Fruit fly (Drosophila melanogaster): ENCODE data around the gene trbd.

Gene trbd

dm6 chr3R:9745442-9745841 is 34.6 kb upstream of the trbd start:
- no peak for TF ChIP-seq Dfd (GFP tag; optimal IDR thresholded peaks at IDR 0.05)
- TF ChIP-seq sage (GFP tag; optimal IDR thresholded peaks at IDR 0.05) = no peak
- no peak for TF ChIP-seq rgr (GFP tag; optimal IDR thresholded peaks at IDR 0.05)
- TF ChIP-seq br (GFP tag; optimal IDR thresholded peaks at IDR 0.05) = no peak
- no peak for TF ChIP-seq fru (GFP tag; optimal IDR thresholded peaks at IDR 0.05)
- TF ChIP-seq brk (GFP tag; optimal IDR thresholded peaks at IDR 0.05) = no peak
- TF ChIP-seq CG32264 (GFP tag; optimal IDR thresholded peaks at IDR 0.05) = no peak
- TF ChIP-seq CrebA (GFP tag; optimal IDR thresholded peaks at IDR 0.05; ENCODE audit: borderline replicate concordance) = no peak
- TF ChIP-seq Hr78 (GFP tag; optimal IDR thresholded peaks at IDR 0.05) = no peak
- TF ChIP-seq dmrt93B (GFP tag; optimal IDR thresholded peaks at IDR 0.05) = no peak
- TF ChIP-seq dsf (GFP tag; optimal IDR thresholded peaks at IDR 0.05; ENCODE audit: borderline replicate concordance) = no peak
- TF ChIP-seq ey (GFP tag; optimal IDR thresholded peaks at IDR 0.05) = no peak
- TF ChIP-seq HLH106 (tag; optimal IDR thresholded peaks at IDR 0.05) = no peak
- no peak for TF ChIP-seq OdsH (GFP tag; optimal IDR thresholded peaks at IDR 0.05)
- TF ChIP-seq N (GFP tag; optimal IDR thresholded peaks at IDR 0.05) = no peak
- TF ChIP-seq GATAd (GFP tag; optimal IDR thresholded peaks at IDR 0.05) = no peak
- TF ChIP-seq psq (GFP tag; optimal IDR thresholded peaks at IDR 0.05) = no peak
- no peak for TF ChIP-seq Hnf4 (GFP tag; optimal IDR thresholded peaks at IDR 0.05)
- no peak for TF ChIP-seq Sp1 (GFP tag; optimal IDR thresholded peaks at IDR 0.05)
- TF ChIP-seq CG9705 (GFP tag; optimal IDR thresholded peaks at IDR 0.05) = no peak

- TF ChIP-seq Dfd (GFP tag; optimal IDR thresholded peaks at IDR 0.05) = peak; percentile 98
- no peak for TF ChIP-seq tai (GFP tag; optimal IDR thresholded peaks at IDR 0.05)
These were observed 33.2 kb upstream of the trbd start for dm6 chr3R:9743995-9744394.

- TF ChIP-seq ey (GFP tag; optimal IDR thresholded peaks at IDR 0.05) (no peak), h (GFP tag; optimal IDR thresholded peaks at IDR 0.05) (no peak), woc (GFP tag; optimal IDR thresholded peaks at IDR 0.05) (no peak), rgr (GFP tag; optimal IDR thresholded peaks at IDR 0.05) (no peak), br (GFP tag; optimal IDR thresholded peaks at IDR 0.05) (no peak)
These were observed 32.4 kb upstream of the trbd start, which contains the start of gene CG31415 for dm6 chr3R:9743217-9743616. Gene CG31415, plus strand, starts transcription at chr3R:9743517.

- TF ChIP-seq Rel (GFP tag; optimal IDR thresholded peaks at IDR 0.05) = no peak
- TF ChIP-seq Rel (tag; optimal IDR thresholded peaks at IDR 0.05) = peak; percentile 68
- peak; percentile 32 for TF ChIP-seq sage (GFP tag; optimal IDR thresholded peaks at IDR 0.05)
- TF ChIP-seq fru (GFP tag; optimal IDR thresholded peaks at IDR 0.05) = no peak
- TF ChIP-seq pan (optimal IDR thresholded peaks at IDR 0.05) = no peak
- TF ChIP-seq Jra (GFP tag; optimal IDR thresholded peaks at IDR 0.05) = no peak
- no peak for TF ChIP-seq Abd-B (GFP tag; optimal IDR thresholded peaks at IDR 0.05)
- peak; percentile 39 for TF ChIP-seq woc (GFP tag; optimal IDR thresholded peaks at IDR 0.05)
These were observed 29.9 kb upstream of the trbd start, which contains the start of gene Pnn for dm6 chr3R:9740713-9741112. Gene Pnn, plus strand, starts transcription at chr3R:9740899.

dm6 chr3R:9739793-9740192 is 29.0 kb upstream of the trbd start, which contains the start of gene side-VII:
Gene side-VII, minus strand, starts transcription at chr3R:9739979.
- TF ChIP-seq HLH106 (tag; optimal IDR thresholded peaks at IDR 0.05) = no peak
- TF ChIP-seq Sp1 (GFP tag; optimal IDR thresholded peaks at IDR 0.05) = no peak
- TF ChIP-seq Dfd (GFP tag; optimal IDR thresholded peaks at IDR 0.05) = no peak
- TF ChIP-seq Myc (optimal IDR thresholded peaks at IDR 0.05) = no peak
- no peak for TF ChIP-seq CG9705 (GFP tag; optimal IDR thresholded peaks at IDR 0.05)
- no peak for TF ChIP-seq dl (GFP tag; optimal IDR thresholded peaks at IDR 0.05; ENCODE audit: insufficient read depth in 1 of 2, partially characterized antibody in 2 of 2)
- no peak for TF ChIP-seq GATAd (GFP tag; optimal IDR thresholded peaks at IDR 0.05)
- TF ChIP-seq lola (GFP tag; optimal IDR thresholded peaks at IDR 0.05) = no peak
- no peak for TF ChIP-seq dmrt93B (GFP tag; optimal IDR thresholded peaks at IDR 0.05)
- TF ChIP-seq CrebA (GFP tag; optimal IDR thresholded peaks at IDR 0.05; ENCODE audit: borderline replicate concordance) = no peak
- TF ChIP-seq pan (optimal IDR thresholded peaks at IDR 0.05) = no peak
- TF ChIP-seq psq (GFP tag; optimal IDR thresholded peaks at IDR 0.05) = no peak
- TF ChIP-seq foxo (GFP tag; optimal IDR thresholded peaks at IDR 0.05) = no peak
- no peak for TF ChIP-seq sv (GFP tag; optimal IDR thresholded peaks at IDR 0.05)

Measured in whole organism, wandering third instar larva.